Worm (Caenorhabditis elegans) whole organism, L1 larva: Measurements from ENCODE around the gene unc-18.

Experiments used
- C04F5.9 ChIP-seq: sonication (generic microtip); optimal IDR thresholded peaks from 2 replicates; lab custom pipeline; 2016; ENCODE audit warnings: missing genetic modification characterization, missing compliant biosample characterization
- C16A3.4 ChIP-seq: fragments of 150-350 bp; optimal IDR thresholded peaks from 2 replicates; lab custom pipeline; 2014; ENCODE audit warnings: missing biosample characterization, missing genetic modification characterization
- C34B4.2 ChIP-seq: sonication (generic microtip); optimal IDR thresholded peaks from 2 replicates; lab custom pipeline; 2017; ENCODE audit warnings: mild to moderate bottlenecking, missing genetic modification characterization, missing compliant biosample characterization
- Y116A8C.19 ChIP-seq: sonication (generic microtip); optimal IDR thresholded peaks from 2 replicates; lab custom pipeline; 2016; ENCODE audit warnings: missing compliant biosample characterization, missing genetic modification characterization, borderline replicate concordance
- alr-1 ChIP-seq: fragments of 200-800 bp; sonication (Bioruptor generic); optimal IDR thresholded peaks from 2 replicates; lab custom pipeline; 2018; ENCODE audit warnings: borderline replicate concordance, mild to moderate bottlenecking, missing genetic modification characterization, missing compliant biosample characterization
- aly-2 ChIP-seq: fragments of 150-350 bp; optimal IDR thresholded peaks from 2 replicates; lab custom pipeline; 2014; ENCODE audit warnings: missing biosample characterization, missing genetic modification characterization
- ceh-63 ChIP-seq: fragments of 200-800 bp; sonication (Bioruptor generic); optimal IDR thresholded peaks from 2 replicates; lab custom pipeline; 2018; ENCODE audit warnings: mild to moderate bottlenecking, missing genetic modification characterization, missing compliant biosample characterization
- ceh-8 ChIP-seq: fragments of 200-800 bp; sonication (Bioruptor generic); optimal IDR thresholded peaks from 2 replicates; lab custom pipeline; 2018; ENCODE audit warnings: mild to moderate bottlenecking, missing genetic modification characterization, moderate library complexity, missing compliant biosample characterization
- ceh-90 ChIP-seq: sonication (generic microtip); optimal IDR thresholded peaks from 2 replicates; lab custom pipeline; 2016; ENCODE audit warnings: missing genetic modification characterization, missing compliant biosample characterization
- ces-1 ChIP-seq: fragments of 150-350 bp; optimal IDR thresholded peaks from 2 replicates; lab custom pipeline; 2014; ENCODE audit warnings: missing biosample characterization, missing genetic modification reagents, missing genetic modification characterization
- egl-13 ChIP-seq: sonication (generic microtip); optimal IDR thresholded peaks from 2 replicates; lab custom pipeline; 2016; ENCODE audit warnings: missing genotype, missing genetic modification reagents, missing genetic modification characterization, missing compliant biosample characterization
- egl-27 ChIP-seq, 2 experiments: fragments of 150-350 bp in 1 of 2; sonication (generic microtip); optimal IDR thresholded peaks; 3 replicates each; lab custom pipeline; 2017 to 2018; ENCODE audit warnings: missing biosample characterization in 2 of 2, missing genetic modification characterization in 2 of 2, missing genetic modification reagents in 2 of 2
- elt-3 ChIP-seq, 6 experiments: fragments of 150-350 bp in 1 of 6; sonication (generic microtip); optimal IDR thresholded peaks; 2 replicates each; lab custom pipeline; 2017 to 2018; ENCODE audit warnings: missing biosample characterization in 6 of 6, missing genetic modification characterization in 6 of 6, inconsistent platforms in 1 of 6
- ets-5 ChIP-seq: fragments of 200-800 bp; sonication (Bioruptor generic); IDR thresholded peaks from 2 replicates; pipeline ENCODE4 v1.3.6; 2022; ENCODE audit warnings: missing genetic modification characterization, missing compliant biosample characterization
- fkh-10 ChIP-seq: sonication (generic microtip); optimal IDR thresholded peaks from 2 replicates; lab custom pipeline; 2017; ENCODE audit warnings: missing biosample characterization, missing genetic modification reagents, missing genetic modification characterization
- grh-1 ChIP-seq: fragments of 200-800 bp; sonication (Bioruptor generic); IDR thresholded peaks from 2 replicates; pipeline ENCODE4 v1.3.6; 2022; ENCODE audit warnings: missing genetic modification reagents, missing genetic modification characterization, missing compliant biosample characterization
- hlh-4 ChIP-seq: sonication (generic microtip); optimal IDR thresholded peaks from 2 replicates; lab custom pipeline; 2016; ENCODE audit warnings: mild to moderate bottlenecking, missing genetic modification characterization, missing compliant biosample characterization
- hpl-2 ChIP-seq: fragments of 150-350 bp; optimal IDR thresholded peaks from 2 replicates; lab custom pipeline; 2014; ENCODE audit warnings: missing biosample characterization, missing genetic modification reagents, missing genetic modification characterization
- lin-14 ChIP-seq: fragments of 200-800 bp; sonication (Bioruptor generic); optimal IDR thresholded peaks from 2 replicates; lab custom pipeline; 2018; ENCODE audit warnings: mild to moderate bottlenecking, missing genetic modification characterization, moderate library complexity, missing compliant biosample characterization
- lir-3 ChIP-seq: sonication (generic microtip); optimal IDR thresholded peaks from 2 replicates; lab custom pipeline; 2016; ENCODE audit warnings: mild to moderate bottlenecking, missing genetic modification characterization, moderate library complexity, missing compliant biosample characterization; ENCODE audit not compliant: poor library complexity
- mdl-1 ChIP-seq, 2 experiments: fragments of 150-350 bp; optimal IDR thresholded peaks; 2 replicates each; lab custom pipeline; 2014 to 2017; ENCODE audit warnings: missing biosample characterization in 2 of 2, missing genetic modification characterization in 2 of 2, inconsistent platforms in 1 of 2
- mef-2 ChIP-seq: fragments of 150-350 bp; optimal IDR thresholded peaks from 2 replicates; lab custom pipeline; 2014; ENCODE audit warnings: missing biosample characterization, missing genetic modification characterization
- nhr-11 ChIP-seq: fragments of 150-350 bp; optimal IDR thresholded peaks from 2 replicates; lab custom pipeline; 2014; ENCODE audit warnings: missing biosample characterization, missing genetic modification characterization
- nhr-19 ChIP-seq: fragments of 200-800 bp; sonication (Bioruptor generic); conservative IDR thresholded peaks from 2 replicates; pipeline ENCODE4 v1.3.6; 2022; ENCODE audit warnings: missing genetic modification characterization, missing compliant biosample characterization
- nhr-20 ChIP-seq: sonication (generic microtip); optimal IDR thresholded peaks from 2 replicates; lab custom pipeline; 2016; ENCODE audit warnings: mild to moderate bottlenecking, missing genetic modification characterization, missing compliant biosample characterization
- nhr-28 ChIP-seq: fragments of 150-350 bp; optimal IDR thresholded peaks from 2 replicates; lab custom pipeline; 2014; ENCODE audit warnings: missing biosample characterization, missing genetic modification characterization
- nhr-71 ChIP-seq: sonication (generic microtip); optimal IDR thresholded peaks from 2 replicates; lab custom pipeline; 2016; ENCODE audit warnings: mild to moderate bottlenecking, missing genetic modification characterization, moderate library complexity, missing compliant biosample characterization
- nhr-76 ChIP-seq: sonication (generic microtip); optimal IDR thresholded peaks from 2 replicates; lab custom pipeline; 2017; ENCODE audit warnings: missing biosample characterization, missing genetic modification characterization
- nhr-84 ChIP-seq: sonication (generic microtip); optimal IDR thresholded peaks from 2 replicates; lab custom pipeline; 2017; ENCODE audit warnings: missing biosample characterization, missing genetic modification characterization
- pag-3 ChIP-seq: sonication (generic microtip); optimal IDR thresholded peaks from 2 replicates; lab custom pipeline; 2017; ENCODE audit warnings: missing genetic modification characterization, mild to moderate bottlenecking, missing compliant biosample characterization, antibody characterized with exemption, borderline replicate concordance; ENCODE audit not compliant: insufficient read depth
- pax-3 ChIP-seq: fragments of 200-800 bp; sonication (Bioruptor generic); optimal IDR thresholded peaks from 2 replicates; lab custom pipeline; 2018; ENCODE audit warnings: mild to moderate bottlenecking, missing genetic modification characterization, moderate library complexity, missing compliant biosample characterization
- snu-23 ChIP-seq: sonication (generic microtip); optimal IDR thresholded peaks from 2 replicates; lab custom pipeline; 2016; ENCODE audit warnings: missing genetic modification characterization, missing compliant biosample characterization
- sptf-1 ChIP-seq: fragments of 150-350 bp; optimal IDR thresholded peaks from 2 replicates; lab custom pipeline; 2014; ENCODE audit warnings: missing biosample characterization, missing genetic modification characterization
- tlp-1 ChIP-seq: fragments of 150-350 bp; optimal IDR thresholded peaks from 2 replicates; lab custom pipeline; 2014; ENCODE audit warnings: missing biosample characterization, missing genetic modification characterization
- unc-62 ChIP-seq: fragments of 150-350 bp; optimal IDR thresholded peaks from 2 replicates; lab custom pipeline; 2014; ENCODE audit warnings: missing biosample characterization, missing genetic modification reagents, missing genetic modification characterization
- unc-86 ChIP-seq: sonication (generic microtip); optimal IDR thresholded peaks from 2 replicates; lab custom pipeline; 2016; ENCODE audit warnings: missing genetic modification characterization, missing compliant biosample characterization
- unc-98 ChIP-seq: fragments of 200-800 bp; sonication (Bioruptor generic); IDR thresholded peaks from 2 replicates; pipeline ENCODE4 v1.3.6; 2022; ENCODE audit warnings: missing genetic modification characterization, missing compliant biosample characterization
- vab-15 ChIP-seq: sonication (generic microtip); optimal IDR thresholded peaks from 2 replicates; lab custom pipeline; 2017; ENCODE audit warnings: missing genotype, mild to moderate bottlenecking, missing genetic modification characterization, missing compliant biosample characterization
- xbp-1 ChIP-seq: sonication (generic microtip); optimal IDR thresholded peaks from 2 replicates; lab custom pipeline; 2016; ENCODE audit warnings: missing genetic modification characterization, missing compliant biosample characterization
- zag-1 ChIP-seq: fragments of 150-350 bp; optimal IDR thresholded peaks from 2 replicates; lab custom pipeline; 2014; ENCODE audit warnings: missing biosample characterization, missing genetic modification characterization

unc-18 gene

ce11 chrX:7678437-7679139 lies 4.1 kb upstream of the unc-18 start:
- TF ChIP-seq ets-5 (GFP tag; lab: Robert Waterston, UW) (no peak), lin-14 (GFP tag; lab: Kevin White, UChicago) (peak; percentile 68), ceh-8 (GFP tag; lab: Kevin White, UChicago) (peak; percentile 2), ceh-63 (GFP tag; lab: Kevin White, UChicago) (no peak), unc-62 (no peak), xbp-1 (tag; lab: Kevin White, UChicago) (no peak), hpl-2 (GFP tag; lab: Kevin White, UChicago) (no peak), elt-3 (tag; optimal IDR thresholded peaks at IDR 0.05; lab: Kevin White, UChicago) (no peak), pag-3 (tag; lab: Kevin White, UChicago) (no peak), nhr-19 (no peak), hlh-4 (tag; lab: Kevin White, UChicago) (no peak), ceh-90 (tag; lab: Kevin White, UChicago) (no peak), tlp-1 (no peak), nhr-84 (no peak), fkh-10 (GFP tag; lab: Kevin White, UChicago) (peak; percentile 9), aly-2 (tag; lab: Kevin White, UChicago) (no peak), unc-86 (tag; lab: Kevin White, UChicago) (peak; percentile 6), pax-3 (no peak)

- TF ChIP-seq zag-1 (tag; lab: Kevin White, UChicago) (no peak), nhr-71 (no peak), unc-98 (GFP tag; lab: Robert Waterston, UW) (no peak), nhr-28 (tag; lab: Kevin White, UChicago) (no peak), unc-86 (tag; lab: Kevin White, UChicago) (no peak), C34B4.2 (tag; lab: Kevin White, UChicago) (no peak), sptf-1 (tag; lab: Kevin White, UChicago) (no peak), mef-2 (no peak), lir-3 (tag; lab: Kevin White, UChicago) (no peak), nhr-76 (no peak), nhr-11 (tag; lab: Kevin White, UChicago) (no peak), fkh-10 (GFP tag; lab: Kevin White, UChicago) (peak; percentile 78), vab-15 (no peak), mdl-1 (tag; optimal IDR thresholded peaks at IDR 0.05; lab: Kevin White, UChicago) (no peak), ets-5 (GFP tag; lab: Robert Waterston, UW) (no peak), snu-23 (GFP tag; lab: Kevin White, UChicago) (no peak), unc-62 (no peak), C16A3.4 (no peak), nhr-20 (tag; lab: Kevin White, UChicago) (no peak), ces-1 (GFP tag; lab: Kevin White, UChicago) (peak; percentile 37), C04F5.9 (tag; lab: Kevin White, UChicago) (no peak), grh-1 (GFP tag; lab: Robert Waterston, UW) (no peak), egl-27 (tag; optimal IDR thresholded peaks at IDR 0.05; lab: Kevin White, UChicago) (no peak), lin-14 (GFP tag; lab: Kevin White, UChicago) (peak; percentile 67), alr-1 (tag; lab: Kevin White, UChicago) (no peak), egl-13 (tag; lab: Kevin White, UChicago) (no peak), Y116A8C.19 (tag; lab: Kevin White, UChicago) (no peak)
- TF ChIP-seq, all 84 proteins: peak for 3
Observed at ce11 chrX:7679835-7680234, 2.9 kb upstream of the unc-18 start.
